Worm (Caenorhabditis elegans): ENCODE results near the gene str-243.

Gene str-243

ce11 chrV:1474486-1475125 is 48.0 kb upstream of the str-243 start, which contains the start of the genes F53E2.2 and unc-60 (continued):
- TF ChIP-seq madf-5 (GFP tag; IDR thresholded peaks at IDR 0.05) (0 out of 4 replicates have a peak, but pooled peaks of 1 of the 2 experiments have one; percentile 36), nhr-25 (tag; optimal IDR thresholded peaks at IDR 0.05; ENCODE audit: borderline replicate concordance, insufficient read depth) (no peak), egl-43 (GFP tag; IDR thresholded peaks at IDR 0.05) (peak; percentile 74; the same call in 1 of the 2 replicates), ZK546.5 (tag; optimal IDR thresholded peaks at IDR 0.05) (no peak), pqm-1 (tag; optimal IDR thresholded peaks at IDR 0.05) (no peak), snpc-1.2 (GFP tag; IDR thresholded peaks at IDR 0.05) (0 out of 2 replicates have a peak, but pooled peaks have one; percentile 13), ces-1 (GFP tag; optimal IDR thresholded peaks at IDR 0.05) (peak; percentile 16), saeg-2 (GFP tag; IDR thresholded peaks at IDR 0.05) (no peak), rbr-2 (tag; optimal IDR thresholded peaks at IDR 0.05) (peak; percentile 84), ZK337.2 (GFP tag; IDR thresholded peaks at IDR 0.05) (no peak)

- TF ChIP-seq arid-1 (GFP tag; conservative IDR thresholded peaks at IDR 0.05) (peak; percentile 36; the same call in 1 of the 2 replicates), cey-2 (tag; optimal IDR thresholded peaks at IDR 0.05; ENCODE audit: borderline replicate concordance, insufficient read depth) (no peak), dpl-1 (GFP tag; optimal IDR thresholded peaks at IDR 0.05) (no peak), lin-13 (GFP tag; optimal IDR thresholded peaks at IDR 0.05) (no peak), lir-3 (tag; optimal IDR thresholded peaks at IDR 0.05) (no peak), fkh-10 (GFP tag; optimal IDR thresholded peaks at IDR 0.05) (no peak), nhr-111 (GFP tag; optimal IDR thresholded peaks at IDR 0.05) (no peak), attf-4 (tag; optimal IDR thresholded peaks at IDR 0.05) (no peak), unc-62 (GFP tag; optimal IDR thresholded peaks at IDR 0.05 in 1 of 2) (no peak), unc-62 (tag; optimal IDR thresholded peaks at IDR 0.05) (no peak), tag-97 (GFP tag; IDR thresholded peaks at IDR 0.05) (no peak), ceh-62 (tag; optimal IDR thresholded peaks at IDR 0.05) (no peak), ZK546.5 (tag; optimal IDR thresholded peaks at IDR 0.05) (no peak), lin-38 (GFP tag; IDR thresholded peaks at IDR 0.05) (peak; percentile 47; the same call in 1 of the 2 replicates), mep-1 (tag; optimal IDR thresholded peaks at IDR 0.05) (peak; percentile 1), madf-9 (GFP tag; conservative IDR thresholded peaks at IDR 0.05) (no peak), dmd-9 (GFP tag; IDR thresholded peaks at IDR 0.05) (no peak), Y105C5A.15 (GFP tag; IDR thresholded peaks at IDR 0.05) (0 out of 2 replicates have a peak, but pooled peaks have one; percentile 16)
Observed at ce11 chrV:1476284-1476792, 46.2 kb upstream of the str-243 start.

ce11 chrV:1476841-1477240 is 45.7 kb upstream of the str-243 start:
- TF ChIP-seq mes-2 (tag; optimal IDR thresholded peaks at IDR 0.05; ENCODE audit: poor library complexity, severe bottlenecking): peak; percentile 4
- TF ChIP-seq madf-5 (GFP tag; IDR thresholded peaks at IDR 0.05): no peak
- TF ChIP-seq nhr-42 (GFP tag; IDR thresholded peaks at IDR 0.05): no peak
- TF ChIP-seq hlh-30 (tag; optimal IDR thresholded peaks at IDR 0.05; ENCODE audit: insufficient read depth): no peak
- TF ChIP-seq nhr-10 (tag; optimal IDR thresholded peaks at IDR 0.05): no peak
- no peak for TF ChIP-seq lin-38 (GFP tag; IDR thresholded peaks at IDR 0.05)
- TF ChIP-seq dpl-1 (GFP tag; optimal IDR thresholded peaks at IDR 0.05): no peak
- peak; percentile 21 for TF ChIP-seq ama-1 (optimal IDR thresholded peaks at IDR 0.05)

ce11 chrV:1480841-1481240 is 41.7 kb upstream of the str-243 start:
- no peak for TF ChIP-seq zfp-3 (GFP tag; conservative IDR thresholded peaks at IDR 0.05)
- TF ChIP-seq nhr-11 (tag; optimal IDR thresholded peaks at IDR 0.05): peak; percentile 39
- TF ChIP-seq spr-1 (tag; optimal IDR thresholded peaks at IDR 0.05): no peak
- TF ChIP-seq duxl-1 (tag; optimal IDR thresholded peaks at IDR 0.05; ENCODE audit: poor library complexity): no peak
- TF ChIP-seq lin-15B (tag; optimal IDR thresholded peaks at IDR 0.05): no peak
- TF ChIP-seq daf-16 (GFP tag; optimal IDR thresholded peaks at IDR 0.05): peak in 1 of 2 experiments; percentile 1
- no peak for TF ChIP-seq daf-16 (tag; optimal IDR thresholded peaks at IDR 0.05)

Data from whole organism, L4 larva.